Fruit fly (Drosophila melanogaster): ENCODE data around the gene pim.

dm6 chr2L:10321612-10322011 lies 41.2 kb upstream of the pim start:
- no peak for TF ChIP-seq Sp1 (GFP tag; optimal IDR thresholded peaks at IDR 0.05)
- no peak for TF ChIP-seq HLH106 (tag; optimal IDR thresholded peaks at IDR 0.05)
- no peak for TF ChIP-seq dmrt93B (GFP tag; optimal IDR thresholded peaks at IDR 0.05)
- TF ChIP-seq OdsH (GFP tag; optimal IDR thresholded peaks at IDR 0.05): no peak
- TF ChIP-seq br (GFP tag; optimal IDR thresholded peaks at IDR 0.05): no peak
- no peak for TF ChIP-seq Myc (optimal IDR thresholded peaks at IDR 0.05)
- no peak for TF ChIP-seq h (GFP tag; optimal IDR thresholded peaks at IDR 0.05)
- TF ChIP-seq lola (GFP tag; optimal IDR thresholded peaks at IDR 0.05): no peak

Measured in whole organism, wandering third instar larva.